Fruit fly (Drosophila melanogaster) whole organism, embryonic: Measurements from ENCODE around the gene Decay.

Experiments
- CG10366 ChIP-seq: fragments of 200-800 bp; sonication (Bioruptor generic); IDR thresholded peaks from 2 replicates; pipeline ENCODE4 v1.3.6; 2022; ENCODE audit warnings: missing biosample characterization, missing genetic modification characterization
- CG10543 ChIP-seq: fragments of 200-800 bp; sonication (Bioruptor generic); optimal IDR thresholded peaks from 3 replicates; lab custom pipeline; 2017; ENCODE audit warnings: missing biosample characterization, mild to moderate bottlenecking, missing genetic modification characterization, moderate library complexity
- CG12236 ChIP-seq: fragments of 200-800 bp; sonication (Bioruptor generic); optimal IDR thresholded peaks from 2 replicates; lab custom pipeline; 2016; ENCODE audit warnings: missing biosample characterization, missing genetic modification characterization
- CG13123 ChIP-seq: fragments of 200-800 bp; sonication (Bioruptor generic); optimal IDR thresholded peaks from 2 replicates; lab custom pipeline; 2016; ENCODE audit warnings: missing biosample characterization, missing genetic modification characterization
- CG13424 ChIP-seq: fragments of 200-800 bp; sonication (Bioruptor generic); optimal IDR thresholded peaks from 2 replicates; lab custom pipeline; 2019; ENCODE audit warnings: missing biosample characterization, mild to moderate bottlenecking, missing genetic modification characterization, moderate library complexity
- CG15073 ChIP-seq: fragments of 200-800 bp; sonication (Bioruptor generic); optimal IDR thresholded peaks from 2 replicates; lab custom pipeline; 2016; ENCODE audit warnings: missing biosample characterization, missing genetic modification characterization
- CG15514 ChIP-seq: fragments of 200-800 bp; sonication (Bioruptor generic); optimal IDR thresholded peaks from 3 replicates; lab custom pipeline; 2017; ENCODE audit warnings: missing biosample characterization, missing genetic modification characterization, mild to moderate bottlenecking, moderate library complexity, missing genetic modification reagents
- CG17829 ChIP-seq: fragments of 200-800 bp; optimal IDR thresholded peaks from 2 replicates; lab custom pipeline; 2019; ENCODE audit warnings: missing biosample characterization, mild to moderate bottlenecking, missing genetic modification characterization, moderate library complexity
- CG18011 ChIP-seq: fragments of 200-800 bp; sonication (Bioruptor generic); optimal IDR thresholded peaks from 2 replicates; lab custom pipeline; 2017; ENCODE audit warnings: missing biosample characterization, missing genetic modification characterization, mild to moderate bottlenecking, moderate library complexity, missing genotype
- CG18262 ChIP-seq: fragments of 200-800 bp; optimal IDR thresholded peaks from 3 replicates; lab custom pipeline; 2019; ENCODE audit warnings: missing biosample characterization, mild to moderate bottlenecking, missing genetic modification characterization, moderate library complexity
- CG2678 ChIP-seq: fragments of 200-800 bp; sonication (Bioruptor generic); optimal IDR thresholded peaks from 3 replicates; lab custom pipeline; 2019; ENCODE audit warnings: missing biosample characterization, mild to moderate bottlenecking, missing genetic modification characterization, moderate library complexity
- CG30020 ChIP-seq: fragments of 200-800 bp; optimal IDR thresholded peaks from 2 replicates; lab custom pipeline; 2019; ENCODE audit warnings: missing biosample characterization, mild to moderate bottlenecking, missing genetic modification characterization, moderate library complexity
- CG4328 ChIP-seq: fragments of 200-800 bp; sonication (Bioruptor generic); optimal IDR thresholded peaks from 3 replicates; lab custom pipeline; 2017; ENCODE audit warnings: missing biosample characterization, missing genetic modification reagents, missing genetic modification characterization
- CG6654 ChIP-seq: fragments of 200-800 bp; sonication (Bioruptor generic); optimal IDR thresholded peaks from 2 replicates; lab custom pipeline; 2017; ENCODE audit warnings: missing biosample characterization, mild to moderate bottlenecking, missing genetic modification characterization
- CG6683 ChIP-seq: fragments of 200-800 bp; sonication (Bioruptor generic); optimal IDR thresholded peaks from 2 replicates; lab custom pipeline; 2017; ENCODE audit warnings: missing biosample characterization, mild to moderate bottlenecking, missing genetic modification characterization, missing genetic modification reagents
- CG6854 ChIP-seq: fragments of 200-800 bp; sonication (Bioruptor generic); optimal IDR thresholded peaks from 3 replicates; lab custom pipeline; 2017; ENCODE audit warnings: missing biosample characterization, mild to moderate bottlenecking, missing genetic modification characterization
- CG7839 ChIP-seq: fragments of 200-800 bp; sonication (Bioruptor generic); optimal IDR thresholded peaks from 3 replicates; lab custom pipeline; 2018; ENCODE audit warnings: missing biosample characterization, mild to moderate bottlenecking, missing genetic modification characterization, moderate library complexity
- CG8765 ChIP-seq: fragments of 200-800 bp; sonication (Bioruptor generic); IDR thresholded peaks from 2 replicates; pipeline ENCODE4 v1.3.6; 2022; ENCODE audit warnings: missing biosample characterization, missing genetic modification characterization
- CG9817 ChIP-seq: fragments of 200-800 bp; sonication (Bioruptor generic); optimal IDR thresholded peaks from 2 replicates; lab custom pipeline; 2018; ENCODE audit warnings: missing biosample characterization, mild to moderate bottlenecking, missing genetic modification characterization, moderate library complexity
- D19A ChIP-seq: fragments of 200-800 bp; optimal IDR thresholded peaks from 3 replicates; lab custom pipeline; 2019; ENCODE audit warnings: missing biosample characterization, mild to moderate bottlenecking, missing genetic modification characterization, moderate library complexity
- Dfd ChIP-seq, 2 experiments: fragments of >200 bp; optimal IDR thresholded peaks; 2 replicates each; lab custom pipeline; 2017; ENCODE audit warnings: missing biosample characterization in 2 of 2, missing genetic modification characterization in 2 of 2
- Drgx ChIP-seq: fragments of 200-800 bp; sonication (Bioruptor generic); IDR thresholded peaks from 2 replicates; pipeline ENCODE4 v1.3.6; 2022; ENCODE audit warnings: missing biosample characterization, missing genetic modification characterization
- MESR4 ChIP-seq: fragments of 200-800 bp; sonication (Bioruptor generic); optimal IDR thresholded peaks from 2 replicates; lab custom pipeline; 2018; ENCODE audit warnings: missing biosample characterization, mild to moderate bottlenecking, missing genetic modification characterization, moderate library complexity
- Mrtf ChIP-seq: fragments of 200-800 bp; sonication (Bioruptor generic); IDR thresholded peaks from 3 replicates; pipeline ENCODE4 v1.3.6; 2022; ENCODE audit warnings: missing biosample characterization, missing genetic modification characterization
- Optix ChIP-seq: fragments of 200-800 bp; sonication (Bioruptor generic); IDR thresholded peaks from 3 replicates; pipeline ENCODE4 v1.3.6; 2022; ENCODE audit warnings: missing biosample characterization, missing genetic modification characterization
- YL-1 ChIP-seq: fragments of 200-800 bp; sonication (Bioruptor generic); optimal IDR thresholded peaks from 3 replicates; lab custom pipeline; 2017; ENCODE audit warnings: missing biosample characterization, mild to moderate bottlenecking, missing genetic modification characterization
- ac ChIP-seq: fragments of 200-800 bp; sonication (Bioruptor generic); optimal IDR thresholded peaks from 3 replicates; lab custom pipeline; 2017; ENCODE audit warnings: missing biosample characterization, mild to moderate bottlenecking, missing genetic modification characterization
- ash1 ChIP-seq: fragments of 200-800 bp; sonication (Bioruptor generic); optimal IDR thresholded peaks from 2 replicates; lab custom pipeline; 2018; ENCODE audit warnings: missing biosample characterization, mild to moderate bottlenecking, missing genetic modification characterization
- bigmax ChIP-seq: fragments of 200-800 bp; sonication (Bioruptor generic); optimal IDR thresholded peaks from 2 replicates; lab custom pipeline; 2018; ENCODE audit warnings: missing biosample characterization, mild to moderate bottlenecking, missing genetic modification characterization
- cwo ChIP-seq: fragments of 200-800 bp; sonication (Bioruptor generic); optimal IDR thresholded peaks from 3 replicates; lab custom pipeline; 2017; ENCODE audit warnings: missing biosample characterization, missing genetic modification characterization, mild to moderate bottlenecking, moderate library complexity, missing genetic modification reagents
- danr ChIP-seq: fragments of 200-800 bp; sonication (Bioruptor generic); IDR thresholded peaks from 2 replicates; pipeline ENCODE4 v1.3.6; 2022; ENCODE audit warnings: missing biosample characterization, missing genetic modification characterization
- dmrt11E ChIP-seq: fragments of 200-800 bp; sonication (Bioruptor generic); optimal IDR thresholded peaks from 3 replicates; lab custom pipeline; 2018; ENCODE audit warnings: missing biosample characterization, mild to moderate bottlenecking, missing genetic modification characterization, moderate library complexity
- ems ChIP-seq: fragments of 200-800 bp; sonication (Bioruptor generic); optimal IDR thresholded peaks from 3 replicates; lab custom pipeline; 2016; ENCODE audit warnings: missing biosample characterization, missing genetic modification characterization
- fd64A ChIP-seq: fragments of 200-800 bp; sonication (Bioruptor generic); optimal IDR thresholded peaks from 3 replicates; lab custom pipeline; 2018; ENCODE audit warnings: missing biosample characterization, mild to moderate bottlenecking, missing genetic modification characterization
- gro ChIP-seq: fragments of 200-800 bp; sonication (Bioruptor generic); optimal IDR thresholded peaks from 2 replicates; lab custom pipeline; 2016; ENCODE audit warnings: missing biosample characterization, missing genetic modification characterization
- hkb ChIP-seq, 2 experiments: fragments of 200-800 bp in 1 of 2; fragments of >200 bp in 1 of 2; sonication (Bioruptor generic) in 1 of 2; IDR thresholded peaks in 1 of 2; optimal IDR thresholded peaks in 1 of 2; 2 replicates each; pipeline versions ENCODE4 v1.3.6 to Lab custom; 2017 to 2022; ENCODE audit warnings: missing biosample characterization in 1 of 2, missing genetic modification characterization in 1 of 2
- ind ChIP-seq: fragments of 200-800 bp; sonication (Bioruptor generic); optimal IDR thresholded peaks from 3 replicates; lab custom pipeline; 2016; ENCODE audit warnings: missing biosample characterization, missing genetic modification characterization
- jigr1 ChIP-seq: fragments of 200-800 bp; sonication (Bioruptor generic); IDR thresholded peaks from 3 replicates; pipeline ENCODE4 v1.3.6; 2022; ENCODE audit warnings: missing biosample characterization, missing genetic modification characterization
- lbe ChIP-seq: fragments of 200-800 bp; sonication (Bioruptor generic); optimal IDR thresholded peaks from 2 replicates; lab custom pipeline; 2016; ENCODE audit warnings: missing biosample characterization, mild to moderate bottlenecking, missing genetic modification characterization
- lmd ChIP-seq: fragments of 200-800 bp; sonication (Bioruptor generic); IDR thresholded peaks from 2 replicates; pipeline ENCODE4 v1.3.6; 2022; ENCODE audit warnings: missing biosample characterization, missing genetic modification characterization
- maf-S ChIP-seq: fragments of 200-800 bp; sonication (Bioruptor generic); optimal IDR thresholded peaks from 2 replicates; lab custom pipeline; 2016; ENCODE audit warnings: missing biosample characterization, missing genetic modification characterization
- mld ChIP-seq: fragments of 200-800 bp; sonication (Bioruptor generic); IDR thresholded peaks from 3 replicates; pipeline ENCODE4 v1.3.6; 2022; ENCODE audit warnings: missing biosample characterization, missing genetic modification characterization; ENCODE audit not compliant: partially characterized antibody
- otp ChIP-seq: fragments of 200-800 bp; sonication (Bioruptor generic); IDR thresholded peaks from 3 replicates; pipeline ENCODE4, ENCODE4 v1.3.6; 2022; ENCODE audit warnings: missing biosample characterization, missing genetic modification characterization
- peb ChIP-seq: fragments of 200-800 bp; sonication (Bioruptor generic); IDR thresholded peaks from 2 replicates; pipeline ENCODE4 v1.3.6; 2022; ENCODE audit warnings: missing biosample characterization, missing genetic modification characterization
- phol ChIP-seq: fragments of 200-800 bp; sonication (Bioruptor generic); optimal IDR thresholded peaks from 3 replicates; lab custom pipeline; 2018; ENCODE audit warnings: missing biosample characterization, mild to moderate bottlenecking, missing genetic modification characterization, moderate library complexity
- sc ChIP-seq, 3 experiments: fragments of >200 bp in 2 of 3; fragments of 200-800 bp in 1 of 3; sonication (Bioruptor generic) in 1 of 3; optimal IDR thresholded peaks; 2 replicates in 2 of 3; 3 replicates in 1 of 3; lab custom pipeline; 2017; ENCODE audit warnings: mild to moderate bottlenecking in 1 of 3, missing biosample characterization in 1 of 3, missing genetic modification characterization in 1 of 3, missing genetic modification reagents in 1 of 3
- seq ChIP-seq: fragments of 200-800 bp; sonication (Bioruptor generic); IDR thresholded peaks from 2 replicates; pipeline ENCODE4 v1.3.6; 2022; ENCODE audit warnings: missing biosample characterization, missing genetic modification characterization
- sqz ChIP-seq: fragments of 200-800 bp; sonication (Bioruptor generic); optimal IDR thresholded peaks from 3 replicates; lab custom pipeline; 2018; ENCODE audit warnings: missing biosample characterization, mild to moderate bottlenecking, missing genetic modification characterization
- ttk ChIP-seq: fragments of 200-800 bp; sonication (Bioruptor generic); IDR thresholded peaks from 2 replicates; pipeline ENCODE4 v2.1.2; 2022; ENCODE audit warnings: missing biosample characterization, missing genetic modification characterization
- zen2 ChIP-seq: fragments of 200-800 bp; sonication (Bioruptor generic); IDR thresholded peaks from 3 replicates; pipeline ENCODE4 v1.3.6; 2022; ENCODE audit warnings: missing biosample characterization, missing genetic modification characterization; ENCODE audit not compliant: partially characterized antibody

Gene Decay

dm6 chr3R:16476472-16476871 is 24.4 kb downstream of the Decay start (continued):
- TF ChIP-seq D19A, result peak; percentile 34
- no peak for TF ChIP-seq Drgx (GFP tag; lab: Robert Waterston, UW)
- no peak for TF ChIP-seq CG12236 (GFP tag; lab: Kevin White, UChicago)
- no peak for TF ChIP-seq CG18011 (GFP tag; lab: Kevin White, UChicago)
- no peak for TF ChIP-seq CG30020 (tag; lab: Kevin White, UChicago)
- no peak for TF ChIP-seq bigmax (GFP tag; lab: Kevin White, UChicago)
- TF ChIP-seq jigr1, result no peak
- peak; percentile 75 for TF ChIP-seq CG2678
- TF ChIP-seq CG6654 (GFP tag; lab: Kevin White, UChicago), result no peak
- TF ChIP-seq CG7839 (tag; lab: Kevin White, UChicago), result peak; percentile 67
- peak; percentile 29 for TF ChIP-seq CG17829 (tag; lab: Kevin White, UChicago)
- TF ChIP-seq ttk, result no peak
- peak; percentile 59 for TF ChIP-seq CG13424 (tag; lab: Kevin White, UChicago)
- no peak for TF ChIP-seq hkb (optimal IDR thresholded peaks at IDR 0.05; lab: Kevin White, UChicago)
- TF ChIP-seq hkb (GFP tag; IDR thresholded peaks at IDR 0.05; lab: Robert Waterston, UW), result peak; percentile 56
- no peak for TF ChIP-seq CG10366
- no peak for TF ChIP-seq YL-1
- TF ChIP-seq CG6683 (GFP tag; lab: Kevin White, UChicago), result peak; percentile 1
- TF ChIP-seq ash1 (GFP tag; lab: Kevin White, UChicago), result no peak
- TF ChIP-seq lbe (GFP tag; lab: Kevin White, UChicago), result no peak
- no peak for TF ChIP-seq maf-S (GFP tag; lab: Kevin White, UChicago)
- TF ChIP-seq CG6854 (GFP tag; lab: Kevin White, UChicago), result no peak
- TF ChIP-seq Mrtf (GFP tag; lab: Robert Waterston, UW), result no peak
- TF ChIP-seq CG9817 (tag; lab: Kevin White, UChicago), result peak; percentile 25
- no peak for TF ChIP-seq CG15073 (GFP tag; lab: Kevin White, UChicago)
- TF ChIP-seq Optix (GFP tag; lab: Robert Waterston, UW), result no peak
- TF ChIP-seq CG4328 (GFP tag; lab: Kevin White, UChicago), result no peak
- no peak for TF ChIP-seq danr (GFP tag; lab: Robert Waterston, UW)
- TF ChIP-seq ac (GFP tag; lab: Kevin White, UChicago), result no peak
- no peak for TF ChIP-seq mld
- peak; percentile 45 for TF ChIP-seq CG10543 (GFP tag; lab: Kevin White, UChicago)
- TF ChIP-seq cwo (GFP tag; lab: Kevin White, UChicago), result peak; percentile 45
- no peak for TF ChIP-seq CG15514
- no peak for TF ChIP-seq seq (GFP tag; lab: Robert Waterston, UW)
- no peak for TF ChIP-seq fd64A (GFP tag; lab: Kevin White, UChicago)
- no peak for TF ChIP-seq CG8765 (GFP tag; lab: Robert Waterston, UW)
- peak; percentile 18 for TF ChIP-seq phol (tag; lab: Kevin White, UChicago)
- peak; percentile 49 for TF ChIP-seq CG18262 (tag; lab: Kevin White, UChicago)
- no peak for TF ChIP-seq peb (GFP tag; lab: Robert Waterston, UW)
- no peak for TF ChIP-seq dmrt11E (tag; lab: Kevin White, UChicago)
- TF ChIP-seq zen2, result no peak
- no peak for TF ChIP-seq CG13123 (GFP tag; lab: Kevin White, UChicago)
- no peak for TF ChIP-seq otp (GFP tag; lab: Robert Waterston, UW)
- TF ChIP-seq gro, result no peak
- no peak for TF ChIP-seq lmd (GFP tag; lab: Robert Waterston, UW)
- no peak for TF ChIP-seq MESR4 (GFP tag; lab: Kevin White, UChicago)
- TF ChIP-seq sc (optimal IDR thresholded peaks at IDR 0.05; lab: Kevin White, UChicago), result no peak
- TF ChIP-seq sc (GFP tag; optimal IDR thresholded peaks at IDR 0.05; lab: Kevin White, UChicago), result no peak
- TF ChIP-seq Dfd (GFP tag; optimal IDR thresholded peaks at IDR 0.05; lab: Kevin White, UChicago), result no peak
- no peak for TF ChIP-seq sqz (GFP tag; lab: Kevin White, UChicago)
- no peak for TF ChIP-seq ind (GFP tag; lab: Kevin White, UChicago)
- TF ChIP-seq ems (GFP tag; lab: Kevin White, UChicago), result no peak
